Fruit fly (Drosophila melanogaster) whole organism, adult: ENCODE results near the gene CG14142.

Source experiments
- CG11617 ChIP-seq: fragments of 200-800 bp; sonication (Bioruptor generic); optimal IDR thresholded peaks from 2 replicates; lab custom pipeline; 2017; ENCODE audit warnings: mild to moderate bottlenecking, missing biosample characterization, missing genetic modification reagents, missing genetic modification characterization
- CG14711 ChIP-seq: fragments of 200-800 bp; sonication (Bioruptor generic); optimal IDR thresholded peaks from 2 replicates; lab custom pipeline; 2018; ENCODE audit warnings: missing biosample characterization, mild to moderate bottlenecking, missing genetic modification characterization, moderate library complexity
- CG33017 ChIP-seq: fragments of 200-800 bp; sonication (Bioruptor generic); optimal IDR thresholded peaks from 2 replicates; lab custom pipeline; 2018; ENCODE audit warnings: missing biosample characterization, mild to moderate bottlenecking, missing genetic modification characterization, moderate library complexity
- CG5204 ChIP-seq: fragments of 200-800 bp; sonication (Bioruptor generic); optimal IDR thresholded peaks from 2 replicates; lab custom pipeline; 2016; ENCODE audit warnings: missing biosample characterization, missing genetic modification characterization
- CG7101 ChIP-seq: fragments of 200-800 bp; sonication (Bioruptor generic); optimal IDR thresholded peaks from 2 replicates; lab custom pipeline; 2018; ENCODE audit warnings: missing biosample characterization, mild to moderate bottlenecking, missing genetic modification characterization, moderate library complexity
- Hr96 ChIP-seq: fragments of 200-800 bp; sonication (Bioruptor generic); optimal IDR thresholded peaks from 2 replicates; lab custom pipeline; 2016; ENCODE audit warnings: missing biosample characterization, missing genetic modification characterization
- Mnt ChIP-seq: fragments of 200-800 bp; sonication (Bioruptor generic); optimal IDR thresholded peaks from 2 replicates; lab custom pipeline; 2016; ENCODE audit warnings: missing biosample characterization, mild to moderate bottlenecking, missing genetic modification characterization
- cnc ChIP-seq, 2 experiments: fragments of >200 bp; optimal IDR thresholded peaks; 2 replicates each; lab custom pipeline; 2017
- kay ChIP-seq: fragments of 200-800 bp; sonication (Bioruptor generic); peaks from one replicate; lab custom pipeline; 2016; ENCODE audit warnings: missing biosample characterization, missing genetic modification characterization, borderline replicate concordance
- ovo ChIP-seq: fragments of 200-800 bp; sonication (Bioruptor generic); optimal IDR thresholded peaks from 2 replicates; lab custom pipeline; 2016; ENCODE audit warnings: missing biosample characterization, missing genetic modification characterization

DNA sequence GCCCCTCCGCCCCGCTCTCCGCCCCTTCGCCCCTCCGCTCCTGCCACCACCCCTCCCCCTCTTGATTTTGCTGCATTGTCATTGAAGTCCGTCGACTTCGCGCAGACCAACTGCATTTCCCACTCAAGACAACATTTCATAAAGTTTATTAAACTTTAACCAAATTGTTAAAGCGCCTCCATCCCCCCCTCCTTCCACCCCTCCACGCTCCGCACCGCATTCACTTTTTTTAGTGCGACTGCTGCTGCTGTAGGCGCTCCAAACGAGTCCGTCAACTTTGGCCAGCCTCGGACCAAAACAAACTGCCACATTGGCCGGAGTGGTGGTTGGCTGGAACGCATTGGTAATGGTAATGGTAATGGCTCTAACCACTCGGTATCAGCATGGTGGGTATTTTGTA, 34.5 kb upstream of the CG14142 start:
- TF ChIP-seq CG5204 (GFP tag; lab: Kevin White, UChicago), result no peak
- no peak for TF ChIP-seq Mnt (GFP tag; lab: Kevin White, UChicago)
- TF ChIP-seq cnc (optimal IDR thresholded peaks at IDR 0.05; lab: Kevin White, UChicago), result no peak
- no peak for TF ChIP-seq Hr96 (GFP tag; lab: Kevin White, UChicago)
- TF ChIP-seq CG33017 (tag; lab: Kevin White, UChicago), result no peak
- no peak for TF ChIP-seq CG14711 (tag; lab: Kevin White, UChicago)
- no peak for TF ChIP-seq CG11617
- no peak for TF ChIP-seq kay
- no peak for TF ChIP-seq ovo (GFP tag; lab: Kevin White, UChicago)
- no peak for TF ChIP-seq CG7101
